Worm (Caenorhabditis elegans) whole organism, L3 larva: ENCODE measurements around the gene T14G8.2.

Source experiments
- aly-2 ChIP-seq: fragments of 150-350 bp; optimal IDR thresholded peaks from 2 replicates; lab custom pipeline; 2014; ENCODE audit warnings: missing biosample characterization, missing genetic modification characterization
- ama-1 ChIP-seq: fragments of 150-350 bp; optimal IDR thresholded peaks from 2 replicates; lab custom pipeline; 2018
- egl-27 ChIP-seq: sonication (generic microtip); optimal IDR thresholded peaks from 4 replicates; lab custom pipeline; 2017; ENCODE audit warnings: missing biosample characterization, missing genetic modification reagents, missing genetic modification characterization
- elt-2 ChIP-seq: sonication (generic microtip); optimal IDR thresholded peaks from 2 replicates; lab custom pipeline; 2016; ENCODE audit warnings: missing genetic modification reagents, mild to moderate bottlenecking, missing genetic modification characterization, missing compliant biosample characterization
- lsy-12 ChIP-seq: sonication (generic microtip); optimal IDR thresholded peaks from 2 replicates; lab custom pipeline; 2016; ENCODE audit warnings: mild to moderate bottlenecking, missing genetic modification characterization, missing compliant biosample characterization
- nhr-11 ChIP-seq: fragments of 150-350 bp; optimal IDR thresholded peaks from 2 replicates; lab custom pipeline; 2014; ENCODE audit warnings: missing biosample characterization, missing genetic modification characterization
- nhr-77 ChIP-seq: fragments of 150-350 bp; optimal IDR thresholded peaks from 2 replicates; lab custom pipeline; 2014; ENCODE audit warnings: missing biosample characterization, missing genetic modification characterization
- snpc-4 ChIP-seq: fragments of 150-350 bp; optimal IDR thresholded peaks from 2 replicates; lab custom pipeline; 2014; ENCODE audit warnings: missing biosample characterization, missing genetic modification characterization
- unc-39 ChIP-seq: sonication (generic microtip); optimal IDR thresholded peaks from 4 replicates; lab custom pipeline; 2017; ENCODE audit warnings: missing biosample characterization, missing genetic modification characterization
- unc-62 ChIP-seq: fragments of 150-350 bp; sonication (generic microtip); optimal IDR thresholded peaks from 4 replicates; lab custom pipeline; 2014; ENCODE audit warnings: missing biosample characterization, missing genetic modification reagents, missing genetic modification characterization
- ztf-11 ChIP-seq: fragments of 150-350 bp; optimal IDR thresholded peaks from 2 replicates; lab custom pipeline; 2014; ENCODE audit warnings: missing biosample characterization, missing genetic modification characterization

DNA sequence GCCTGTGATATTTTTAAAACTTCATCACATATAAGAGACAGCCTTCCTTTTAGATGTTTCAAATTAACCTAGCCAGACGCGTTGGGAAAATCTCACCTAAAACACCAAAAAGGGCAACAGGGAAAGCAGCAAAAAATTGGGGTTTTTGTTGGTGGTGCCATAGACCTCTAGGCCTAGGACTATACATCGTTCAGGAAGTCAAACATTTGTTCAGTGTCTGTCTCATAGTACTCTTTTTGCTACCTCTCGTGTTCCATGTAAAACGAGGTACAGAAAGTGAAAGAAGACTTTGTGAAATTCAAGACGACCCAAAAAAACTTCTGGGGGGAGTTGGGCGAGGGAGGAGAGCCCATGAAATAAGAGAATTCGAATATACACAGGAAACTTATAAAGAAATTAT lies 28.7 kb upstream of the T14G8.2 start:
- TF ChIP-seq elt-2 (no peak), unc-62 (GFP tag; lab: Kevin White, UChicago) (no peak), snpc-4 (tag; lab: Kevin White, UChicago) (no peak), lsy-12 (tag; lab: Kevin White, UChicago) (no peak), ztf-11 (tag; lab: Kevin White, UChicago) (no peak), nhr-11 (tag; lab: Kevin White, UChicago) (no peak), unc-39 (tag; lab: Kevin White, UChicago) (no peak), nhr-77 (no peak), ama-1 (lab: Kevin White, UChicago) (no peak), egl-27 (tag; lab: Kevin White, UChicago) (no peak), aly-2 (tag; lab: Kevin White, UChicago) (no peak)
